Worm (Caenorhabditis elegans): Measurements from ENCODE around the gene C03B1.4.

ce11 chrX:6391491-6391890 is 27.2 kb downstream of the C03B1.4 start, which contains the start of gene igcm-2:
- TF ChIP-seq W03F9.2 (tag; optimal IDR thresholded peaks at IDR 0.05) (no peak), him-1 (tag; optimal IDR thresholded peaks at IDR 0.05) (no peak), dao-5 (tag; optimal IDR thresholded peaks at IDR 0.05) (no peak)
